Fruit fly (Drosophila melanogaster) S2 (cell line): ENCODE results near the gene pyd.

Experiments used
- CG8478 ChIP-seq: fragments of >200 bp; optimal IDR thresholded peaks from 2 replicates; lab custom pipeline; 2018
- CTCF ChIP-seq, 2 experiments: fragments of >200 bp; optimal IDR thresholded peaks; 2 replicates each; lab custom pipeline; 2018

Gene pyd

dm6 chr3R:8921880-8922279, 9.8 kb downstream of the pyd start:
- TF ChIP-seq CG8478 (no peak), CTCF (optimal IDR thresholded peaks at IDR 0.05; lab: Kevin White, UChicago) (no peak)

- TF ChIP-seq CTCF (optimal IDR thresholded peaks at IDR 0.05; lab: Kevin White, UChicago) (no peak), CG8478 (no peak)
Observed at dm6 chr3R:8920091-8920733, 11.5 kb downstream of the pyd start.

dm6 chr3R:8918818-8919217, 12.9 kb downstream of the pyd start:
- TF ChIP-seq CG8478, result no peak
- TF ChIP-seq CTCF (optimal IDR thresholded peaks at IDR 0.05; lab: Kevin White, UChicago), result no peak

dm6 chr3R:8915537-8916332, 16.0 kb downstream of the pyd start:
- TF ChIP-seq CTCF (optimal IDR thresholded peaks at IDR 0.05; lab: Kevin White, UChicago), result no peak
- TF ChIP-seq CG8478, result no peak

- TF ChIP-seq CTCF (optimal IDR thresholded peaks at IDR 0.05; lab: Kevin White, UChicago) (no peak), CG8478 (no peak)
Observed at dm6 chr3R:8914919-8915318, 16.8 kb downstream of the pyd start.

dm6 chr3R:8896740-8897139, 35.0 kb downstream of the pyd start:
- TF ChIP-seq CG8478, result no peak
- TF ChIP-seq CTCF (optimal IDR thresholded peaks at IDR 0.05; lab: Kevin White, UChicago), result no peak

dm6 chr3R:8892993-8893670, 38.6 kb downstream of the pyd start:
- TF ChIP-seq CTCF (optimal IDR thresholded peaks at IDR 0.05; lab: Kevin White, UChicago) (no peak), CG8478 (no peak)

dm6 chr3R:8891675-8892074, 40.0 kb downstream of the pyd start:
- no peak for TF ChIP-seq CG8478
- no peak for TF ChIP-seq CTCF (optimal IDR thresholded peaks at IDR 0.05; lab: Kevin White, UChicago)

dm6 chr3R:8890441-8890840, 41.3 kb downstream of the pyd start:
- TF ChIP-seq CG8478 (no peak), CTCF (optimal IDR thresholded peaks at IDR 0.05; lab: Kevin White, UChicago) (no peak)

- TF ChIP-seq CG8478 (no peak), CTCF (optimal IDR thresholded peaks at IDR 0.05; lab: Kevin White, UChicago) (no peak)
Observed at dm6 chr3R:8886772-8887367, 44.8 kb downstream of the pyd start.

- no peak for TF ChIP-seq CG8478
- no peak for TF ChIP-seq CTCF (optimal IDR thresholded peaks at IDR 0.05; lab: Kevin White, UChicago)
Observed at dm6 chr3R:8885581-8885980, 46.1 kb downstream of the pyd start.

- TF ChIP-seq CTCF (optimal IDR thresholded peaks at IDR 0.05; lab: Kevin White, UChicago), result no peak
Observed at dm6 chr3R:8884788-8885351, 46.8 kb downstream of the pyd start.

dm6 chr3R:8879012-8879599, 52.6 kb downstream of the pyd start:
- TF ChIP-seq CTCF (optimal IDR thresholded peaks at IDR 0.05; lab: Kevin White, UChicago) (no peak), CG8478 (no peak)

- TF ChIP-seq CTCF (optimal IDR thresholded peaks at IDR 0.05; lab: Kevin White, UChicago) (no peak), CG8478 (no peak)
Observed at dm6 chr3R:8878238-8878637, 53.5 kb downstream of the pyd start.

- TF ChIP-seq CG8478 (no peak), CTCF (optimal IDR thresholded peaks at IDR 0.05; lab: Kevin White, UChicago) (no peak)
Observed at dm6 chr3R:8875754-8876153, 55.9 kb downstream of the pyd start.
